Fruit fly (Drosophila melanogaster) whole organism, embryonic: ENCODE data around the gene Fer3.
A peak's percentile ranks its signal among the peaks of the same experiment; 100 is the strongest.

Experiments used
- Atf-2 ChIP-seq: fragments of 200-800 bp; sonication (Bioruptor generic); optimal IDR thresholded peaks from 2 replicates; lab custom pipeline; 2016; ENCODE audit warnings: missing biosample characterization, missing genetic modification characterization
- Bteb2 ChIP-seq: fragments of 200-800 bp; sonication (Bioruptor generic); optimal IDR thresholded peaks from 2 replicates; lab custom pipeline; 2016; ENCODE audit warnings: missing biosample characterization, missing genetic modification characterization
- CG11695 ChIP-seq: fragments of 200-800 bp; sonication (Bioruptor generic); IDR thresholded peaks from 3 replicates; pipeline ENCODE4 v1.3.6; 2022; ENCODE audit warnings: missing biosample characterization, missing genetic modification characterization
- CG12659 ChIP-seq: fragments of 200-800 bp; sonication (Bioruptor generic); optimal IDR thresholded peaks from 3 replicates; lab custom pipeline; 2017; ENCODE audit warnings: mild to moderate bottlenecking, missing biosample characterization, missing genetic modification reagents, missing genetic modification characterization
- CG13296 ChIP-seq: fragments of 200-800 bp; sonication (Bioruptor generic); optimal IDR thresholded peaks from 3 replicates; lab custom pipeline; 2018; ENCODE audit warnings: missing biosample characterization, mild to moderate bottlenecking, missing genetic modification characterization
- CG2116 ChIP-seq: fragments of 200-800 bp; sonication (Bioruptor generic); optimal IDR thresholded peaks from 3 replicates; lab custom pipeline; 2018; ENCODE audit warnings: missing biosample characterization, mild to moderate bottlenecking, missing genetic modification characterization
- CG2678 ChIP-seq: fragments of 200-800 bp; sonication (Bioruptor generic); optimal IDR thresholded peaks from 3 replicates; lab custom pipeline; 2019; ENCODE audit warnings: missing biosample characterization, mild to moderate bottlenecking, missing genetic modification characterization, moderate library complexity
- CG2889 ChIP-seq: fragments of 200-800 bp; sonication (Bioruptor generic); IDR thresholded peaks from 3 replicates; pipeline ENCODE4 v1.3.6; 2022; ENCODE audit warnings: missing biosample characterization, missing genetic modification characterization
- CG30431 ChIP-seq: fragments of 200-800 bp; sonication (Bioruptor generic); optimal IDR thresholded peaks from 2 replicates; lab custom pipeline; 2017; ENCODE audit warnings: missing biosample characterization, missing genetic modification characterization
- CG34224 ChIP-seq: fragments of 200-800 bp; sonication (Bioruptor generic); IDR thresholded peaks from 3 replicates; pipeline ENCODE4 v1.3.6; 2022; ENCODE audit warnings: missing biosample characterization, missing genetic modification characterization; ENCODE audit not compliant: partially characterized antibody
- CG3726 ChIP-seq: fragments of 200-800 bp; sonication (Bioruptor generic); IDR thresholded peaks from 3 replicates; pipeline ENCODE4, ENCODE4 v1.3.6; 2022; ENCODE audit warnings: missing biosample characterization, missing genetic modification characterization
- CG6813 ChIP-seq: fragments of 200-800 bp; sonication (Bioruptor generic); optimal IDR thresholded peaks from 2 replicates; lab custom pipeline; 2017; ENCODE audit warnings: missing biosample characterization, missing genetic modification characterization, mild to moderate bottlenecking, moderate library complexity, missing genetic modification reagents
- CG7745 ChIP-seq: fragments of 200-800 bp; sonication (Bioruptor generic); optimal IDR thresholded peaks from 2 replicates; lab custom pipeline; 2018; ENCODE audit warnings: missing biosample characterization, mild to moderate bottlenecking, missing genetic modification characterization, moderate library complexity
- CG9215 ChIP-seq: fragments of 200-800 bp; sonication (Bioruptor generic); IDR thresholded peaks from 2 replicates; pipeline ENCODE4 v1.3.6; 2022; ENCODE audit warnings: missing biosample characterization, missing genetic modification characterization
- Camta ChIP-seq: fragments of 200-800 bp; sonication (Bioruptor generic); optimal IDR thresholded peaks from 2 replicates; lab custom pipeline; 2016; ENCODE audit warnings: missing biosample characterization, missing genetic modification characterization
- Chrac-16 ChIP-seq: fragments of 200-800 bp; sonication (Bioruptor generic); optimal IDR thresholded peaks from 3 replicates; lab custom pipeline; 2016; ENCODE audit warnings: missing biosample characterization, missing genetic modification characterization
- Dad ChIP-seq: fragments of 200-800 bp; sonication (Bioruptor generic); optimal IDR thresholded peaks from 3 replicates; lab custom pipeline; 2016; ENCODE audit warnings: missing biosample characterization, missing genetic modification characterization
- Doc2 ChIP-seq: fragments of 200-800 bp; sonication (Bioruptor generic); IDR thresholded peaks from 2 replicates; pipeline ENCODE4 v1.3.6; 2022; ENCODE audit warnings: missing biosample characterization, missing genetic modification characterization
- Dp ChIP-seq: fragments of 200-800 bp; sonication (Bioruptor generic); optimal IDR thresholded peaks from 2 replicates; lab custom pipeline; 2018; ENCODE audit warnings: missing biosample characterization, mild to moderate bottlenecking, missing genetic modification characterization, moderate library complexity
- MBD-R2 ChIP-seq: fragments of 200-800 bp; sonication (Bioruptor generic); IDR thresholded peaks from 2 replicates; pipeline ENCODE4 v1.3.6; 2022; ENCODE audit warnings: missing biosample characterization, missing genetic modification characterization
- MESR4 ChIP-seq: fragments of 200-800 bp; sonication (Bioruptor generic); optimal IDR thresholded peaks from 2 replicates; lab custom pipeline; 2018; ENCODE audit warnings: missing biosample characterization, mild to moderate bottlenecking, missing genetic modification characterization, moderate library complexity
- Med ChIP-seq: fragments of 200-800 bp; sonication (Bioruptor generic); peaks from one replicate; lab custom pipeline; 2016; ENCODE audit warnings: missing biosample characterization, missing genetic modification characterization, mild to moderate bottlenecking, inconsistent platforms, moderate library complexity
- Mes4 ChIP-seq: fragments of 200-800 bp; sonication (Bioruptor generic); optimal IDR thresholded peaks from 2 replicates; lab custom pipeline; 2016; ENCODE audit warnings: missing biosample characterization, missing genetic modification characterization
- NC2α ChIP-seq: fragments of 200-800 bp; sonication (Bioruptor generic); optimal IDR thresholded peaks from 2 replicates; lab custom pipeline; 2016; ENCODE audit warnings: missing biosample characterization, missing genetic modification characterization
- NC2β ChIP-seq: fragments of 200-800 bp; sonication (Bioruptor generic); optimal IDR thresholded peaks from 2 replicates; lab custom pipeline; 2016; ENCODE audit warnings: missing biosample characterization, missing genetic modification characterization
- NFAT ChIP-seq: fragments of 200-800 bp; sonication (Bioruptor generic); IDR thresholded peaks from 2 replicates; pipeline ENCODE4 v1.3.6; 2022; ENCODE audit warnings: missing biosample characterization, missing genetic modification characterization
- Nf-YC ChIP-seq: fragments of 200-800 bp; optimal IDR thresholded peaks from 3 replicates; lab custom pipeline; 2019; ENCODE audit warnings: missing biosample characterization, mild to moderate bottlenecking, missing genetic modification characterization, moderate library complexity
- Oli ChIP-seq: fragments of 200-800 bp; sonication (Bioruptor generic); optimal IDR thresholded peaks from 2 replicates; lab custom pipeline; 2018; ENCODE audit warnings: missing biosample characterization, mild to moderate bottlenecking, missing genetic modification characterization, moderate library complexity
- Rfx ChIP-seq: fragments of 200-800 bp; sonication (Bioruptor generic); IDR thresholded peaks from 2 replicates; pipeline ENCODE4 v1.3.6; 2022; ENCODE audit warnings: missing biosample characterization, missing genetic modification characterization
- Sin3A ChIP-seq: fragments of >200 bp; optimal IDR thresholded peaks from 2 replicates; lab custom pipeline; 2018
- abd-A ChIP-seq: fragments of 200-800 bp; sonication (Bioruptor generic); optimal IDR thresholded peaks from 3 replicates; lab custom pipeline; 2019; ENCODE audit warnings: missing biosample characterization, mild to moderate bottlenecking, missing genetic modification characterization, moderate library complexity
- amos ChIP-seq: fragments of 200-800 bp; sonication (Bioruptor generic); IDR thresholded peaks from 2 replicates; pipeline ENCODE4 v1.3.6; 2022; ENCODE audit warnings: missing biosample characterization, missing genetic modification characterization; ENCODE audit not compliant: partially characterized antibody
- br ChIP-seq: fragments of >200 bp; optimal IDR thresholded peaks from 2 replicates; lab custom pipeline; 2017
- bsh ChIP-seq, 2 experiments: fragments of 200-800 bp; sonication (Bioruptor generic); optimal IDR thresholded peaks; 2 replicates each; lab custom pipeline; 2017 to 2018; ENCODE audit warnings: mild to moderate bottlenecking in 2 of 2, missing biosample characterization in 2 of 2, missing genetic modification characterization in 2 of 2, moderate library complexity in 1 of 2
- crp ChIP-seq, 2 experiments: fragments of 200-800 bp; sonication (Bioruptor generic); optimal IDR thresholded peaks; 2 replicates in 1 of 2; 3 replicates in 1 of 2; lab custom pipeline; 2017; ENCODE audit warnings: missing biosample characterization in 2 of 2, missing genetic modification characterization in 2 of 2, mild to moderate bottlenecking in 1 of 2, moderate library complexity in 1 of 2
- ems ChIP-seq: fragments of 200-800 bp; sonication (Bioruptor generic); optimal IDR thresholded peaks from 3 replicates; lab custom pipeline; 2016; ENCODE audit warnings: missing biosample characterization, missing genetic modification characterization
- en ChIP-seq: fragments of 200-800 bp; sonication (Bioruptor generic); optimal IDR thresholded peaks from 2 replicates; lab custom pipeline; 2016; ENCODE audit warnings: missing biosample characterization, missing genetic modification characterization
- ham ChIP-seq: fragments of 200-800 bp; sonication (Bioruptor generic); IDR thresholded peaks from 2 replicates; pipeline ENCODE4 v1.3.6; 2022; ENCODE audit warnings: missing biosample characterization, missing genetic modification characterization
- klu ChIP-seq: fragments of 200-800 bp; sonication (Bioruptor generic); IDR thresholded peaks from 2 replicates; pipeline ENCODE4 v1.3.6; 2022; ENCODE audit warnings: missing biosample characterization, missing genetic modification characterization
- mirr ChIP-seq: fragments of 200-800 bp; sonication (Bioruptor generic); optimal IDR thresholded peaks from 3 replicates; lab custom pipeline; 2018; ENCODE audit warnings: missing biosample characterization, mild to moderate bottlenecking, missing genetic modification characterization
- nom ChIP-seq: fragments of 200-800 bp; sonication (Bioruptor generic); optimal IDR thresholded peaks from 2 replicates; lab custom pipeline; 2017; ENCODE audit warnings: missing biosample characterization, missing genetic modification characterization, mild to moderate bottlenecking, moderate library complexity, missing genetic modification reagents
- otp ChIP-seq: fragments of 200-800 bp; sonication (Bioruptor generic); IDR thresholded peaks from 3 replicates; pipeline ENCODE4, ENCODE4 v1.3.6; 2022; ENCODE audit warnings: missing biosample characterization, missing genetic modification characterization
- sens ChIP-seq: fragments of 200-800 bp; sonication (Bioruptor generic); peaks from one replicate; lab custom pipeline; 2016; ENCODE audit warnings: missing biosample characterization, missing genetic modification characterization
- seq ChIP-seq: fragments of 200-800 bp; sonication (Bioruptor generic); IDR thresholded peaks from 2 replicates; pipeline ENCODE4 v1.3.6; 2022; ENCODE audit warnings: missing biosample characterization, missing genetic modification characterization
- shn ChIP-seq: fragments of 200-800 bp; sonication (Bioruptor generic); optimal IDR thresholded peaks from 3 replicates; lab custom pipeline; 2016; ENCODE audit warnings: missing biosample characterization, missing genetic modification characterization
- stwl ChIP-seq: fragments of 200-800 bp; sonication (Bioruptor generic); optimal IDR thresholded peaks from 3 replicates; lab custom pipeline; 2018; ENCODE audit warnings: missing biosample characterization, mild to moderate bottlenecking, missing genetic modification characterization, moderate library complexity
- sug ChIP-seq: fragments of 200-800 bp; optimal IDR thresholded peaks from 2 replicates; lab custom pipeline; 2019; ENCODE audit warnings: missing biosample characterization, mild to moderate bottlenecking, missing genetic modification characterization, moderate library complexity
- trem ChIP-seq: fragments of 200-800 bp; optimal IDR thresholded peaks from 3 replicates; lab custom pipeline; 2019; ENCODE audit warnings: missing biosample characterization, mild to moderate bottlenecking, missing genetic modification characterization, moderate library complexity
- trh ChIP-seq: fragments of 200-800 bp; sonication (Bioruptor generic); optimal IDR thresholded peaks from 2 replicates; lab custom pipeline; 2016; ENCODE audit warnings: missing biosample characterization, missing genetic modification characterization
- wek ChIP-seq: fragments of 200-800 bp; sonication (Bioruptor generic); optimal IDR thresholded peaks from 3 replicates; lab custom pipeline; 2018; ENCODE audit warnings: missing biosample characterization, mild to moderate bottlenecking, missing genetic modification characterization, moderate library complexity
- zen2 ChIP-seq: fragments of 200-800 bp; sonication (Bioruptor generic); IDR thresholded peaks from 3 replicates; pipeline ENCODE4 v1.3.6; 2022; ENCODE audit warnings: missing biosample characterization, missing genetic modification characterization; ENCODE audit not compliant: partially characterized antibody

The Fer3 gene

dm6 chr3R:11679513-11679912 lies 14.6 kb downstream of the Fer3 start, which contains the start of the genes Taf12 and Ho (continued):
- TF ChIP-seq CG34224 (GFP tag; lab: Robert Waterston, UW) (no peak; the same call in 2 of the 3 replicates), klu (GFP tag; lab: Robert Waterston, UW) (no peak), shn (GFP tag; lab: Kevin White, UChicago) (no peak), bsh (GFP tag; optimal IDR thresholded peaks at IDR 0.05; lab: Kevin White, UChicago) (no peak), Dp (GFP tag; lab: Kevin White, UChicago) (peak; percentile 71), crp (GFP tag; optimal IDR thresholded peaks at IDR 0.05; lab: Kevin White, UChicago) (no peak), sens (GFP tag; lab: Kevin White, UChicago) (peak; percentile 21), CG2678 (tag; lab: Kevin White, UChicago) (no peak), sug (tag; lab: Kevin White, UChicago) (no peak), Sin3A (lab: Kevin White, UChicago) (peak; percentile 54), MESR4 (GFP tag; lab: Kevin White, UChicago) (peak; percentile 81), MBD-R2 (GFP tag; lab: Robert Waterston, UW) (peak; percentile 91), otp (GFP tag; lab: Robert Waterston, UW) (no peak), CG12659 (GFP tag; lab: Kevin White, UChicago) (peak; percentile 71), NFAT (GFP tag; lab: Robert Waterston, UW) (no peak), NC2α (GFP tag; lab: Kevin White, UChicago) (no peak)

- TF ChIP-seq wek (peak; percentile 25), trem (tag; lab: Kevin White, UChicago) (peak; percentile 93), Mes4 (GFP tag; lab: Kevin White, UChicago) (peak; percentile 51), Oli (peak; percentile 91), Nf-YC (tag; lab: Kevin White, UChicago) (peak; percentile 84), Dad (GFP tag; lab: Kevin White, UChicago) (peak; percentile 30), seq (GFP tag; lab: Robert Waterston, UW) (peak; percentile 89), Chrac-16 (GFP tag; lab: Kevin White, UChicago) (peak; percentile 88), CG2889 (GFP tag; lab: Robert Waterston, UW) (peak; percentile 90), CG9215 (GFP tag; lab: Robert Waterston, UW) (peak; percentile 88), amos (GFP tag; lab: Robert Waterston, UW) (no peak), Atf-2 (peak; percentile 10), CG7745 (tag; lab: Kevin White, UChicago) (no peak), br (lab: Kevin White, UChicago) (no peak), CG11695 (GFP tag; lab: Robert Waterston, UW) (peak; percentile 94), ham (peak; percentile 79), mirr (GFP tag; lab: Kevin White, UChicago) (peak; percentile 60), CG13296 (GFP tag; lab: Kevin White, UChicago) (peak; percentile 92), en (GFP tag; lab: Kevin White, UChicago) (peak; percentile 13), Bteb2 (GFP tag; lab: Kevin White, UChicago) (peak; percentile 77), CG6813 (GFP tag; lab: Kevin White, UChicago) (peak; percentile 76), CG30431 (GFP tag; lab: Kevin White, UChicago) (peak; percentile 57), ems (GFP tag; lab: Kevin White, UChicago) (peak; percentile 74), Camta (GFP tag; lab: Kevin White, UChicago) (peak; percentile 73), Med (GFP tag; lab: Kevin White, UChicago) (peak; percentile 94), Doc2 (GFP tag; lab: Robert Waterston, UW) (peak; percentile 75), NC2β (peak; percentile 54), trh (GFP tag; lab: Kevin White, UChicago) (peak; percentile 75), CG3726 (GFP tag; lab: Robert Waterston, UW) (peak; percentile 92), stwl (tag; lab: Kevin White, UChicago) (peak; percentile 68), nom (peak; percentile 78), Rfx (peak; percentile 96), CG2116 (peak; percentile 66), abd-A (tag; lab: Kevin White, UChicago) (no peak), zen2 (GFP tag; lab: Robert Waterston, UW) (no peak)
These were observed 16.1 kb downstream of the Fer3 start, which contains the start of gene CG18476 for dm6 chr3R:11678016-11678415. TSS of gene CG18476 (minus strand) at chr3R:11678116.
